Worm (Caenorhabditis elegans) whole organism, early embryonic: ENCODE measurements around the gene F25D1.8.

Experiments
- B0310.2 ChIP-seq: sonication (generic microtip); optimal IDR thresholded peaks from 2 replicates; lab custom pipeline; 2016; ENCODE audit warnings: mild to moderate bottlenecking, missing genetic modification characterization, missing compliant biosample characterization
- F13C5.2 ChIP-seq: sonication (generic microtip); optimal IDR thresholded peaks from 2 replicates; lab custom pipeline; 2017; ENCODE audit warnings: mild to moderate bottlenecking, missing genetic modification characterization, inconsistent platforms, missing compliant biosample characterization
- aly-1 ChIP-seq: sonication (generic microtip); optimal IDR thresholded peaks from 2 replicates; lab custom pipeline; 2016; ENCODE audit warnings: missing genetic modification characterization, missing compliant biosample characterization
- ama-1 ChIP-seq: fragments of 150-350 bp; optimal IDR thresholded peaks from 2 replicates; lab custom pipeline; 2014
- ceh-13 ChIP-seq: fragments of 200-800 bp; sonication (Bioruptor generic); optimal IDR thresholded peaks from 2 replicates; lab custom pipeline; 2018; ENCODE audit warnings: mild to moderate bottlenecking, missing genetic modification characterization, missing compliant biosample characterization
- ceh-36 ChIP-seq: sonication (generic microtip); optimal IDR thresholded peaks from 2 replicates; lab custom pipeline; 2016; ENCODE audit warnings: missing genetic modification characterization, inconsistent platforms, missing compliant biosample characterization
- ets-7 ChIP-seq: sonication (generic microtip); optimal IDR thresholded peaks from 2 replicates; lab custom pipeline; 2016; ENCODE audit warnings: missing genotype, missing genetic modification characterization, missing compliant biosample characterization
- flt-1 ChIP-seq: fragments of 200-800 bp; sonication (Bioruptor generic); IDR thresholded peaks from 2 replicates; pipeline ENCODE4 v1.3.6; 2022; ENCODE audit warnings: missing genetic modification characterization, missing compliant biosample characterization
- hmbx-1 ChIP-seq: sonication (generic microtip); optimal IDR thresholded peaks from 2 replicates; lab custom pipeline; 2016; ENCODE audit warnings: mild to moderate bottlenecking, missing genetic modification characterization, missing compliant biosample characterization
- hmg-4 ChIP-seq: fragments of 200-800 bp; sonication (Bioruptor generic); optimal IDR thresholded peaks from 2 replicates; lab custom pipeline; 2018; ENCODE audit warnings: mild to moderate bottlenecking, missing genetic modification characterization, missing compliant biosample characterization
- hnd-1 ChIP-seq: sonication (generic microtip); optimal IDR thresholded peaks from 2 replicates; lab custom pipeline; 2016; ENCODE audit warnings: missing genetic modification characterization, missing compliant biosample characterization
- pes-1 ChIP-seq: fragments of 200-800 bp; sonication (Bioruptor generic); IDR thresholded peaks from 2 replicates; pipeline ENCODE4 v1.3.6; 2022; ENCODE audit warnings: missing genetic modification reagents, missing genetic modification characterization, missing compliant biosample characterization
- scrt-1 ChIP-seq: fragments of 200-800 bp; sonication (Bioruptor generic); IDR thresholded peaks from 2 replicates; pipeline ENCODE4 v1.3.6; 2022; ENCODE audit warnings: missing genetic modification characterization, missing compliant biosample characterization
- sea-1 ChIP-seq: fragments of 200-800 bp; sonication (Bioruptor generic); conservative IDR thresholded peaks from 2 replicates; pipeline ENCODE4 v1.3.6; 2022; ENCODE audit warnings: missing genetic modification characterization, missing compliant biosample characterization
- tbx-11 ChIP-seq: fragments of 200-800 bp; sonication (Bioruptor generic); IDR thresholded peaks from 2 replicates; pipeline ENCODE4 v1.3.6; 2022; ENCODE audit warnings: missing genetic modification characterization, missing compliant biosample characterization
- tbx-37 ChIP-seq: fragments of 200-800 bp; sonication (Bioruptor generic); conservative IDR thresholded peaks from 2 replicates; pipeline ENCODE4 v1.3.6; 2022; ENCODE audit warnings: missing genetic modification reagents, missing genetic modification characterization, missing compliant biosample characterization
- tra-4 ChIP-seq: sonication (generic microtip); optimal IDR thresholded peaks from 2 replicates; lab custom pipeline; 2017; ENCODE audit warnings: missing genetic modification characterization, missing compliant biosample characterization

The F25D1.8 gene

DNA sequence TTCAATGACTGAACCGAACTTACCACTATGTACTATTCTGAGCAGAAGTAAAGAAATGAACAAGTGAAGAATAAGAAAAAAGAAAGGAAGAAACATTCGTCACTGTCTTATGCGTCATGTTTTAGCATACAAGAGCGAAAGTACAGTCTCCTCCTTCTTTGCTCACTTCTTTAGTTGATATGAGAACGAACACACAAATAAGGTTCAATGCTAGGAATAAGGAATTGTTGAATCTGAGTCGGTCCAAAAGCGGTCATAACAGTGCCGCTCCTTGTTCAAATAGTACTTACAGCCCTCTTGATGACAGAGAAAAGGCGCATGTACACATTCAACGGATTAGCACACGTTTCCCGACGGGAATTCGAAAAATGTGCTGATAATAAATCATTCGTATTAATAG, at the start of gene F25D1.8:
Gene F25D1.8 (plus strand): TSS at position 301 of the 400 bp plus-strand sequence.
- TF ChIP-seq sea-1 (no peak), ceh-13 (GFP tag; lab: Kevin White, UChicago) (no peak), flt-1 (GFP tag; lab: Robert Waterston, UW) (no peak), hmbx-1 (tag; lab: Kevin White, UChicago) (no peak)

ce11 chrV:10489998-10490397, 49.2 kb upstream of the F25D1.8 start, which contains the start of gene ncx-5:
Gene ncx-5, minus strand, starts transcription at chrV:10490098.
- no peak for TF ChIP-seq ceh-13 (GFP tag; lab: Kevin White, UChicago)
- TF ChIP-seq sea-1 = no peak

- TF ChIP-seq ceh-13 (GFP tag; lab: Kevin White, UChicago) (no peak), F13C5.2 (tag; lab: Kevin White, UChicago) (no peak), tbx-11 (no peak)
Measured at ce11 chrV:10491443-10491842, 47.8 kb upstream of the F25D1.8 start, which contains the start of gene aqp-5. Gene aqp-5, plus strand, starts transcription at chrV:10491743.

ce11 chrV:10493150-10493549, 46.1 kb upstream of the F25D1.8 start, which contains the start of gene ugt-33:
Gene ugt-33, plus strand, starts transcription at chrV:10493409.
- TF ChIP-seq hnd-1 (no peak), tbx-11 (no peak), tra-4 (no peak), hmg-4 (no peak), ceh-13 (GFP tag; lab: Kevin White, UChicago) (no peak)

- TF ChIP-seq ceh-36 (no peak), tbx-37 (GFP tag; lab: Robert Waterston, UW) (no peak), sea-1 (no peak), hmg-4 (no peak), ama-1 (lab: Kevin White, UChicago) (no peak), hnd-1 (no peak), tbx-11 (no peak), hmbx-1 (tag; lab: Kevin White, UChicago) (no peak), flt-1 (GFP tag; lab: Robert Waterston, UW) (no peak), ets-7 (tag; lab: Kevin White, UChicago) (no peak), F13C5.2 (tag; lab: Kevin White, UChicago) (no peak), tra-4 (no peak), aly-1 (tag; lab: Kevin White, UChicago) (no peak)
Measured at ce11 chrV:10496733-10497132, 42.5 kb upstream of the F25D1.8 start, which contains the start of gene C35A5.4. Gene C35A5.4, plus strand, starts transcription at chrV:10497033.

DNA sequence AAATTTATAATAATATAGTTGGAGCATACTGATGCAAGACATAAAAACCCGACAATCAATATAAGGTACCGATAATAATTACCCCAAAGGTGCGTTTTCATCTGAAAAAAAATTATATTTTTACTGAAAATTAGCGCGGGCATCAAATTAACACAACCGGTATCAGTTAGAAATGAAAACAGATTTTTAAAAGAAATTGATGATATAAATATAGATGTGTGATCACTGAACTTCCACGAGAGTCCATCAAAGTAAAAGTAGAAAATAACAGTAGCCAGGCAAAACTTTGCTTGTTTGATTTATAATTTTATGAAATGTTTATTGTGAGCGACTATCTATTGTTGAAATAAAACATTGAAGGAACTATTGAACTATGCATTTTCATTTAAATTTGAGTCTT, 37.9 kb upstream of the F25D1.8 start, which contains the start of gene C35A5.3:
Gene C35A5.3 (minus strand): TSS at position 101 of the 400 bp plus-strand sequence.
- TF ChIP-seq pes-1 (no peak), flt-1 (GFP tag; lab: Robert Waterston, UW) (no peak), ama-1 (lab: Kevin White, UChicago) (no peak), tbx-37 (GFP tag; lab: Robert Waterston, UW) (no peak), scrt-1 (GFP tag; lab: Robert Waterston, UW) (no peak)

ce11 chrV:10503011-10503410, 36.2 kb upstream of the F25D1.8 start, which contains the start of gene C35A5.11:
Gene C35A5.11, minus strand, starts transcription at chrV:10503111.
- TF ChIP-seq scrt-1 (GFP tag; lab: Robert Waterston, UW) (no peak), ama-1 (lab: Kevin White, UChicago) (no peak), tra-4 (no peak), ceh-13 (GFP tag; lab: Kevin White, UChicago) (no peak), hmg-4 (no peak), aly-1 (tag; lab: Kevin White, UChicago) (no peak), F13C5.2 (tag; lab: Kevin White, UChicago) (no peak), hnd-1 (no peak), flt-1 (GFP tag; lab: Robert Waterston, UW) (no peak)

DNA sequence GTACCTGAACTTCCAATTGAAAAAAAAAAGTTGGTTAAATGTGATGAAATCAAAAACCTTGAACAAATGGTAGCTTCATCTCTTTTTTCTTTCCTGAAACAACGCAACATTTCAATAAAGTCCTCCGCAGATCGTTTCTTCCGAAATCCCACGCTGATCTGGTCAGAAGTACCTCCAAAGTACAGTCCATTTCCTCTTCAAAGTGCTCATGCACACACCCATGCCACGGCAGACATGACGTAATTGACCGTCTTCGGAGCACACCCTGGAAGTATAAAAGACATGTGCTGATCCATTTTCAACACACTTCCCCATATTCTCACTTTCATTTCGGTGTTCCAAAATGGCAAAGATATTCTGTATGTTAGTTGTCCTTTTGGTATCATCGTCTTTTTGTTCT, 35.3 kb upstream of the F25D1.8 start, which contains the start of gene C35A5.10:
Gene C35A5.10 (plus strand): TSS at position 301 of the 400 bp plus-strand sequence.
- TF ChIP-seq hnd-1 = no peak
- no peak for TF ChIP-seq tra-4
- no peak for TF ChIP-seq ets-7 (tag; lab: Kevin White, UChicago)
- no peak for TF ChIP-seq scrt-1 (GFP tag; lab: Robert Waterston, UW)
- no peak for TF ChIP-seq hmbx-1 (tag; lab: Kevin White, UChicago)
- TF ChIP-seq tbx-37 (GFP tag; lab: Robert Waterston, UW) = no peak
- no peak for TF ChIP-seq aly-1 (tag; lab: Kevin White, UChicago)
- TF ChIP-seq hmg-4 = no peak
- TF ChIP-seq sea-1 = no peak
- no peak for TF ChIP-seq tbx-11
- TF ChIP-seq flt-1 (GFP tag; lab: Robert Waterston, UW) = no peak
- no peak for TF ChIP-seq B0310.2
- no peak for TF ChIP-seq pes-1
- TF ChIP-seq ceh-36 = no peak
- no peak for TF ChIP-seq ceh-13 (GFP tag; lab: Kevin White, UChicago)
- TF ChIP-seq ama-1 (lab: Kevin White, UChicago) = no peak

DNA sequence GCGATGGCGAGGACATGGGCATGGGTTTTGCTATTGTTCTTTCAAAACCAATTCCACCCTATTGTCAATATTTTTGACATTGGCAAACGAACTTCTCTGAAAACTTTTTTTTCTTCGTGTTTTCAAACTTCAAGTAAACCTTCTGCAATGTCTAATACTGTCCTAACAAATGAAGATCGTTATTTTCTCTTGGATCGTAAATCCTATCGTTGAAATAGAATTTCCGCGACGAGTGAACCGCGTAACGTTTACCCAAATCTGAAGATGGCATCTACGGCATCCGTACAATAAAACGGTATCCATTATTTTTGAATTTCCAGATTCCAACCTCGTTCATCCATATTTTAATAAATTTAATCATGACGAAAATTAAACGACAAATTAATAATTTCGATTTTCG, 33.7 kb upstream of the F25D1.8 start, which contains the start of gene C35A5.5:
Gene C35A5.5 (plus strand): TSS at position 301 of the 400 bp plus-strand sequence.
- TF ChIP-seq ceh-36 (no peak), hnd-1 (no peak), tbx-37 (GFP tag; lab: Robert Waterston, UW) (no peak), ets-7 (tag; lab: Kevin White, UChicago) (no peak), ceh-13 (GFP tag; lab: Kevin White, UChicago) (no peak), scrt-1 (GFP tag; lab: Robert Waterston, UW) (no peak), tra-4 (no peak), F13C5.2 (tag; lab: Kevin White, UChicago) (no peak), ama-1 (lab: Kevin White, UChicago) (no peak), B0310.2 (no peak), hmg-4 (no peak), aly-1 (tag; lab: Kevin White, UChicago) (no peak), tbx-11 (no peak), flt-1 (GFP tag; lab: Robert Waterston, UW) (no peak), sea-1 (no peak), pes-1 (no peak), hmbx-1 (tag; lab: Kevin White, UChicago) (no peak)
